Worm (Caenorhabditis elegans) whole organism, mixed stage, embryonic: ENCODE data around the gene clc-20.

Experiments
- M03D4.4 ChIP-seq: sonication (generic microtip); optimal IDR thresholded peaks from 2 replicates; lab custom pipeline; 2017; ENCODE audit warnings: mild to moderate bottlenecking, missing genetic modification characterization, missing compliant biosample characterization
- bed-3 ChIP-seq: fragments of 200-800 bp; sonication (Bioruptor generic); optimal IDR thresholded peaks from 3 replicates; lab custom pipeline; 2018; ENCODE audit warnings: mild to moderate bottlenecking, missing genetic modification characterization, moderate library complexity, missing compliant biosample characterization
- blmp-1 ChIP-seq: fragments of 150-350 bp; optimal IDR thresholded peaks from 2 replicates; lab custom pipeline; 2014; ENCODE audit warnings: missing biosample characterization, missing genetic modification characterization
- ceh-39 ChIP-seq: fragments of 150-350 bp; optimal IDR thresholded peaks from 2 replicates; lab custom pipeline; 2014; ENCODE audit warnings: missing biosample characterization, missing genetic modification characterization
- ceh-43 ChIP-seq: fragments of 200-800 bp; sonication (Bioruptor generic); optimal IDR thresholded peaks from 2 replicates; lab custom pipeline; 2018; ENCODE audit warnings: mild to moderate bottlenecking, missing genetic modification characterization, moderate library complexity, missing compliant biosample characterization
- ceh-83 ChIP-seq: fragments of 200-800 bp; sonication (Bioruptor generic); optimal IDR thresholded peaks from 2 replicates; lab custom pipeline; 2018; ENCODE audit warnings: mild to moderate bottlenecking, missing genetic modification characterization, missing compliant biosample characterization
- ces-1 ChIP-seq: fragments of 150-350 bp; optimal IDR thresholded peaks from 2 replicates; lab custom pipeline; 2014; ENCODE audit warnings: missing biosample characterization, missing genetic modification reagents, missing genetic modification characterization
- cnd-1 ChIP-seq: fragments of 200-800 bp; sonication (Bioruptor generic); optimal IDR thresholded peaks from 2 replicates; lab custom pipeline; 2018; ENCODE audit warnings: mild to moderate bottlenecking, missing genetic modification characterization, missing compliant biosample characterization
- drap-1 ChIP-seq: fragments of 200-800 bp; sonication (Bioruptor generic); optimal IDR thresholded peaks from 3 replicates; lab custom pipeline; 2018; ENCODE audit warnings: mild to moderate bottlenecking, missing genetic modification characterization, missing compliant biosample characterization
- elt-1 ChIP-seq: sonication (generic microtip); optimal IDR thresholded peaks from 2 replicates; lab custom pipeline; 2017; ENCODE audit warnings: missing genetic modification characterization, mild to moderate bottlenecking, missing compliant biosample characterization, antibody characterized with exemption, moderate library complexity, borderline replicate concordance; ENCODE audit not compliant: insufficient read depth
- elt-3 ChIP-seq: fragments of 150-350 bp; optimal IDR thresholded peaks from 2 replicates; lab custom pipeline; 2014; ENCODE audit warnings: missing biosample characterization, missing genetic modification characterization
- flh-1 ChIP-seq: fragments of 200-800 bp; sonication (Bioruptor generic); optimal IDR thresholded peaks from 2 replicates; lab custom pipeline; 2018; ENCODE audit warnings: mild to moderate bottlenecking, missing genetic modification characterization, moderate library complexity, missing compliant biosample characterization
- ham-2 ChIP-seq: fragments of 200-800 bp; sonication (Bioruptor generic); optimal IDR thresholded peaks from 2 replicates; lab custom pipeline; 2018; ENCODE audit warnings: mild to moderate bottlenecking, missing genetic modification characterization, missing compliant biosample characterization
- hlh-1 ChIP-seq: fragments of 150-350 bp; optimal IDR thresholded peaks from 2 replicates; lab custom pipeline; 2014; ENCODE audit warnings: missing biosample characterization, missing genetic modification reagents, missing genetic modification characterization
- lin-13 ChIP-seq: fragments of 150-350 bp; optimal IDR thresholded peaks from 2 replicates; lab custom pipeline; 2014; ENCODE audit warnings: missing biosample characterization, missing genetic modification characterization
- lin-32 ChIP-seq: fragments of 200-800 bp; sonication (Bioruptor generic); optimal IDR thresholded peaks from 2 replicates; lab custom pipeline; 2018; ENCODE audit warnings: mild to moderate bottlenecking, missing genetic modification characterization, missing compliant biosample characterization
- lsy-2 ChIP-seq: fragments of 150-350 bp; optimal IDR thresholded peaks from 2 replicates; lab custom pipeline; 2014; ENCODE audit warnings: missing biosample characterization, missing genetic modification characterization
- mab-5 ChIP-seq: fragments of 150-350 bp; optimal IDR thresholded peaks from 2 replicates; lab custom pipeline; 2014; ENCODE audit warnings: missing biosample characterization, missing genetic modification characterization
- mep-1 ChIP-seq: fragments of 150-350 bp; optimal IDR thresholded peaks from 2 replicates; lab custom pipeline; 2017; ENCODE audit warnings: missing biosample characterization, missing genetic modification reagents, missing genetic modification characterization, inconsistent platforms
- mls-2 ChIP-seq: sonication (generic microtip); optimal IDR thresholded peaks from 2 replicates; lab custom pipeline; 2016; ENCODE audit warnings: mild to moderate bottlenecking, missing genetic modification characterization, moderate library complexity, missing compliant biosample characterization
- nhr-12 ChIP-seq: fragments of 150-350 bp; optimal IDR thresholded peaks from 2 replicates; lab custom pipeline; 2014; ENCODE audit warnings: missing biosample characterization, missing genetic modification characterization
- nhr-2 ChIP-seq: fragments of 150-350 bp; optimal IDR thresholded peaks from 2 replicates; lab custom pipeline; 2014; ENCODE audit warnings: missing biosample characterization, missing genetic modification characterization
- nhr-237 ChIP-seq: fragments of 150-350 bp; optimal IDR thresholded peaks from 2 replicates; lab custom pipeline; 2014; ENCODE audit warnings: missing biosample characterization, missing genetic modification characterization
- nhr-28 ChIP-seq: fragments of 150-350 bp; optimal IDR thresholded peaks from 2 replicates; lab custom pipeline; 2014; ENCODE audit warnings: missing biosample characterization, missing genetic modification characterization
- nhr-76 ChIP-seq: sonication (generic microtip); optimal IDR thresholded peaks from 2 replicates; lab custom pipeline; 2017; ENCODE audit warnings: missing biosample characterization, missing genetic modification characterization
- pha-4 ChIP-seq: fragments of 150-350 bp; optimal IDR thresholded peaks from 2 replicates; lab custom pipeline; 2018; ENCODE audit warnings: missing biosample characterization, missing genetic modification reagents, missing genetic modification characterization
- sem-2 ChIP-seq: fragments of 200-800 bp; sonication (Bioruptor generic); optimal IDR thresholded peaks from 2 replicates; lab custom pipeline; 2018; ENCODE audit warnings: mild to moderate bottlenecking, missing genetic modification characterization, missing compliant biosample characterization
- snpc-4 ChIP-seq: fragments of 150-350 bp; optimal IDR thresholded peaks from 2 replicates; lab custom pipeline; 2014; ENCODE audit warnings: missing biosample characterization, missing genetic modification characterization
- sptf-1 ChIP-seq: sonication (generic microtip); optimal IDR thresholded peaks from 2 replicates; lab custom pipeline; 2017; ENCODE audit warnings: mild to moderate bottlenecking, missing genetic modification characterization, moderate library complexity, missing compliant biosample characterization
- tbx-8 ChIP-seq: fragments of 200-800 bp; sonication (Bioruptor generic); optimal IDR thresholded peaks from 2 replicates; lab custom pipeline; 2018; ENCODE audit warnings: mild to moderate bottlenecking, missing genetic modification characterization, moderate library complexity, missing compliant biosample characterization
- unc-120 ChIP-seq: sonication (generic microtip); optimal IDR thresholded peaks from 2 replicates; lab custom pipeline; 2017; ENCODE audit warnings: missing genetic modification characterization, missing compliant biosample characterization; ENCODE audit not compliant: poor library complexity, severe bottlenecking
- unc-39 ChIP-seq: fragments of 150-350 bp; optimal IDR thresholded peaks from 2 replicates; lab custom pipeline; 2014; ENCODE audit warnings: missing biosample characterization, missing genetic modification characterization
- unc-62 ChIP-seq: fragments of 150-350 bp; optimal IDR thresholded peaks from 2 replicates; lab custom pipeline; 2014; ENCODE audit warnings: missing biosample characterization, missing genetic modification reagents, missing genetic modification characterization
- zip-8 ChIP-seq: fragments of 150-350 bp; optimal IDR thresholded peaks from 2 replicates; lab custom pipeline; 2014; ENCODE audit warnings: missing biosample characterization, missing genetic modification characterization
- ztf-11 ChIP-seq: fragments of 150-350 bp; optimal IDR thresholded peaks from 2 replicates; lab custom pipeline; 2014; ENCODE audit warnings: missing biosample characterization, missing genetic modification characterization

Gene clc-20

ce11 chrIII:872373-872772 is at the start of gene clc-20, which contains the start of gene T24C4.3:
Gene clc-20, plus strand, starts transcription at chrIII:872583.
Gene T24C4.3, minus strand, starts transcription at chrIII:872473.
- no peak for TF ChIP-seq elt-3
- no peak for TF ChIP-seq ceh-43 (GFP tag; lab: Kevin White, UChicago)
- TF ChIP-seq M03D4.4 (tag; lab: Kevin White, UChicago), result no peak
- TF ChIP-seq sem-2, result no peak
- no peak for TF ChIP-seq ham-2 (GFP tag; lab: Kevin White, UChicago)
- no peak for TF ChIP-seq ces-1 (GFP tag; lab: Kevin White, UChicago)
- TF ChIP-seq hlh-1 (tag; lab: Kevin White, UChicago), result no peak
- TF ChIP-seq unc-120 (tag; lab: Kevin White, UChicago), result no peak
- TF ChIP-seq bed-3, result no peak
- no peak for TF ChIP-seq cnd-1 (tag; lab: Kevin White, UChicago)
- no peak for TF ChIP-seq elt-1 (tag; lab: Kevin White, UChicago)
- TF ChIP-seq lsy-2, result no peak
- no peak for TF ChIP-seq tbx-8
- TF ChIP-seq nhr-76 (tag; lab: Kevin White, UChicago), result no peak
- no peak for TF ChIP-seq blmp-1 (tag; lab: Kevin White, UChicago)
- no peak for TF ChIP-seq nhr-28
- no peak for TF ChIP-seq zip-8 (tag; lab: Kevin White, UChicago)
- no peak for TF ChIP-seq mab-5
- no peak for TF ChIP-seq nhr-12 (tag; lab: Kevin White, UChicago)

DNA sequence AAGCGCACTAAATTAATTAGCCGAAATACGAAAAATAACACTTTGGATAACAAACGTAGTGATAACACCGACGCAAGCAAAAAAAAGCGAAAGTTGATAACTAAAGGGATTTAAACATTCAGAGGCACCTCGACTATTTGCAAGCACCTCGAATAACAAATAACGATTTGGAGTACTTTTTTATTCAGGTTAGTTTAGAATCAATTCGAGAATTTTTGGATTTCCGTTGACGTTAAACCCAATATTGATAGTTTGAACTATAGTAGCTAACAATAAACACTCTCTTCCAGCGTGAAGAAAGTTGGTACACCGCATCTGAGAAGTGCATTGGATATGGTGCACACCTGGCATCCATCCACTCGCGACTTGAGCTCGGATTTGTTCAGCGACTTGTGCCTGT is 47.1 kb upstream of the clc-20 start:
- TF ChIP-seq nhr-2 (tag; lab: Kevin White, UChicago) (no peak), lsy-2 (no peak), unc-39 (tag; lab: Kevin White, UChicago) (no peak)

- TF ChIP-seq sptf-1 (tag; lab: Kevin White, UChicago) (no peak), ces-1 (GFP tag; lab: Kevin White, UChicago) (no peak), nhr-2 (tag; lab: Kevin White, UChicago) (no peak), hlh-1 (tag; lab: Kevin White, UChicago) (no peak)
- TF ChIP-seq, all 35 proteins: peak for 0
Observed at ce11 chrIII:831961-832360, 40.4 kb upstream of the clc-20 start, which contains the start of gene ceeh-1. Gene ceeh-1, minus strand, starts transcription at chrIII:832277.

DNA sequence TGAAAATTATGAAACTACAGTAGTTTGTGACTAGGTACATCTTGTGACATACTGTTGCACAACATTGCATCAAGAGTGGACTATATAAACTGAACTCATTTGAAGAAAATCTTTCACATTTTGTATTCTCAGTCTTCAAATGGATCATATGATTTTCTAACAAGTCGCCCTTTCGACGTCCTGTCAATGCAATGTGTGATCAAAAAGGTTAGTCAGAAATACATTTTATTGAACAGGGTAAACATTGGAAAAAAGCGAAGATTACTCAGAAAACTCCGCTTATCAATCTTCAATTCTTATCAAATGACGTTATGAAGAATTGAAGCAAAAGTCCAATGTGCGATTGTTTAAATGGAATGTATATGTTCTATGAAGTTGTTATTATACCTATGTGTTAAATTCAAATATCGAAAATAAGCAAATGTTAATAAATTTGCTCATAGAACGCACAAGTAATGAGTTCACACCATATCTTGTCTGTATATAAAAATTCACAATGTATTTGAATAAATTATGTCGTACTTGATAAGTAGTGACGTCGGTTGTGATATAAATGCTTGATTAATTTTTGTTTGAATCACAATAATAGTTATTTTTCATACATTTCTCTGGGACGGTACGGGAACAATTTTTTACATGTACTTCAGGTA is 39.4 kb upstream of the clc-20 start, which contains the start of gene zip-2:
TSS of gene zip-2 (plus strand) at position 128 of the 650 bp plus-strand sequence.
- TF ChIP-seq nhr-2 (tag; lab: Kevin White, UChicago) (no peak), zip-8 (tag; lab: Kevin White, UChicago) (no peak), nhr-12 (tag; lab: Kevin White, UChicago) (no peak), nhr-76 (tag; lab: Kevin White, UChicago) (no peak), mep-1 (tag; lab: Kevin White, UChicago) (no peak), ham-2 (GFP tag; lab: Kevin White, UChicago) (no peak), lsy-2 (no peak), ceh-39 (tag; lab: Kevin White, UChicago) (no peak), sem-2 (no peak), sptf-1 (tag; lab: Kevin White, UChicago) (no peak), ztf-11 (tag; lab: Kevin White, UChicago) (no peak), mls-2 (no peak), ceh-43 (GFP tag; lab: Kevin White, UChicago) (no peak), elt-3 (no peak), blmp-1 (tag; lab: Kevin White, UChicago) (no peak)

ce11 chrIII:833711-834442 is 38.5 kb upstream of the clc-20 start:
- TF ChIP-seq nhr-28, result no peak
- peak; percentile 67 for TF ChIP-seq lin-13
- peak; percentile 50 for TF ChIP-seq mls-2
- peak; percentile 91 for TF ChIP-seq nhr-237 (tag; lab: Kevin White, UChicago)
- peak; percentile 25 for TF ChIP-seq hlh-1 (tag; lab: Kevin White, UChicago)
- TF ChIP-seq drap-1 (GFP tag; lab: Kevin White, UChicago), result peak; percentile 64
- peak; percentile 36 for TF ChIP-seq elt-1 (tag; lab: Kevin White, UChicago)
- peak; percentile 36 for TF ChIP-seq zip-8 (tag; lab: Kevin White, UChicago)
- peak; percentile 84 for TF ChIP-seq mep-1 (tag; lab: Kevin White, UChicago)
- TF ChIP-seq nhr-12 (tag; lab: Kevin White, UChicago), result no peak
- TF ChIP-seq nhr-2 (tag; lab: Kevin White, UChicago), result peak; percentile 54
- no peak for TF ChIP-seq flh-1
- peak; percentile 93 for TF ChIP-seq unc-62 (GFP tag; lab: Kevin White, UChicago)
- no peak for TF ChIP-seq snpc-4
- TF ChIP-seq ham-2 (GFP tag; lab: Kevin White, UChicago), result peak; percentile 35
- TF ChIP-seq ceh-39 (tag; lab: Kevin White, UChicago), result peak; percentile 52
- peak; percentile 64 for TF ChIP-seq ces-1 (GFP tag; lab: Kevin White, UChicago)
- no peak for TF ChIP-seq blmp-1 (tag; lab: Kevin White, UChicago)
- no peak for TF ChIP-seq ceh-43 (GFP tag; lab: Kevin White, UChicago)
- TF ChIP-seq pha-4 (tag; lab: Kevin White, UChicago), result peak; percentile 94
- TF ChIP-seq unc-120 (tag; lab: Kevin White, UChicago), result peak; percentile 57
- no peak for TF ChIP-seq unc-39 (tag; lab: Kevin White, UChicago)
- TF ChIP-seq mab-5, result no peak
- TF ChIP-seq ceh-83 (GFP tag; lab: Kevin White, UChicago), result peak; percentile 51
- TF ChIP-seq nhr-76 (tag; lab: Kevin White, UChicago), result no peak
- peak; percentile 33 for TF ChIP-seq M03D4.4 (tag; lab: Kevin White, UChicago)
- no peak for TF ChIP-seq lin-32
- TF ChIP-seq ztf-11 (tag; lab: Kevin White, UChicago), result peak; percentile 19
- TF ChIP-seq lsy-2, result peak; percentile 66
